Fruit fly (Drosophila melanogaster): ENCODE results near the gene CCHa1.
A peak's percentile ranks its signal among the peaks of the same experiment; 100 is the strongest.

The CCHa1 gene

DNA sequence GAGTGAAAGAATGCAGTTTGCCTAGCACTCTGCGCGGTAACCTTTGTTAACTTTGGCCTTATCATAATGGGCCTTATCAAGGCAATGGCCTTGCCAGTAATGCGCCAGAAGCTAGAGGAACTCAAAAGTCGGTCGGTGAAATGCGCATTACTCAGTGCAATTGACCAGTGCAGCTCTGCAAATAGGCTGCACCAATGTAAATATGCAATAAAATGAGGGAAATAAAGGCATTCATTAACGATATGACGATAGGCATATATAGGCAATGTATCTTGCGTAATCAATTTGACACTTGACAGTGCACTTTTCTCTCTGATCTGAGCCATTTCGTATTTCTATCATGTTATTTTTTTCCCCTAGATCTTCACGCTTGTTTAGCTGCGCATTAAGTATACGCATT, 26.5 kb downstream of the CCHa1 start:
- TF ChIP-seq jim (GFP tag; optimal IDR thresholded peaks at IDR 0.05) (no peak), CrebA (GFP tag; optimal IDR thresholded peaks at IDR 0.05; ENCODE audit: borderline replicate concordance) (no peak), Myc (optimal IDR thresholded peaks at IDR 0.05) (no peak), Dif (GFP tag; optimal IDR thresholded peaks at IDR 0.05; ENCODE audit: partially characterized antibody) (no peak), woc (GFP tag; optimal IDR thresholded peaks at IDR 0.05) (no peak)

DNA sequence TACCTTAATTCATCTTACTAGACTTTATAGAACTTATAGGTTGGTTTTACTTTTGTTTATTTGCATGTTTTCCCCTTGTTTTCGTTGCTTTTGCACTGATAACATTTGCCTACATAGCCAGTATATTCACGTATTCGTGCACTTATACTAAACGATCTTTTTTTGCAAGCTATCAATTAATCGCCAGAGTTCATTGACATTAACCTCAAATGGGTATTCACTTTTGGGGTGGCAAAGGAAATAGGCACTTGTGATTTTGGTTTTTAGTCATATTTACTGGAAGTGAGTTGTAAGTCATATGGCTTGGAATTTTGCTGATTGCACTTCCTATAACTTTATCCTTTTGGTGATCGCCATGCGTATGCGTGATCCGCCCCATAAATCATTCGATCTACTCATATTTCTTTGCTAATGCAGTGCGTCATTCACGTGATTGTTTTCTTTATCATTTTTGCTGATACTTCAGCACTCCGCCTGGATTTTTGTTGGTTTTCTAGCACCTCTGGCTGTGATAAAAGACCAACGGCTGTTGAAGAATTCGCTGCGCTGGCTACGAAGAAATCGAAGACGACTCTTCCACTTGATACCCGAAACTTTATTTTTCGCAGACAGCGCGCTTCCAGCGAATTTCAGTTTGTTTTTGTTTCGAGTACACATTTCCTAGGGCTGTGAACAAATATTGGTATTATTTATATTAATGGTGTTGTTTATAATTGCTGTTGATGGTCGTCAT, 28.6 kb downstream of the CCHa1 start:
- TF ChIP-seq rgr (GFP tag; optimal IDR thresholded peaks at IDR 0.05) (no peak), N (GFP tag; optimal IDR thresholded peaks at IDR 0.05) (no peak), sv (GFP tag; optimal IDR thresholded peaks at IDR 0.05) (no peak), Abd-B (GFP tag; optimal IDR thresholded peaks at IDR 0.05) (no peak), Rel (GFP tag; optimal IDR thresholded peaks at IDR 0.05) (no peak), Rel (tag; optimal IDR thresholded peaks at IDR 0.05) (peak; percentile 91), h (GFP tag; optimal IDR thresholded peaks at IDR 0.05) (peak; percentile 17), br (GFP tag; optimal IDR thresholded peaks at IDR 0.05) (peak; percentile 4), CG9705 (GFP tag; optimal IDR thresholded peaks at IDR 0.05) (no peak)

dm6 chr3R:14065241-14065640, 31.4 kb downstream of the CCHa1 start:
- TF ChIP-seq Rel (GFP tag; optimal IDR thresholded peaks at IDR 0.05): no peak
- TF ChIP-seq Rel (tag; optimal IDR thresholded peaks at IDR 0.05): no peak
- no peak for TF ChIP-seq CG32264 (GFP tag; optimal IDR thresholded peaks at IDR 0.05)
- no peak for TF ChIP-seq Hr78 (GFP tag; optimal IDR thresholded peaks at IDR 0.05)
- TF ChIP-seq dl (GFP tag; optimal IDR thresholded peaks at IDR 0.05; ENCODE audit: insufficient read depth in 1 of 2, partially characterized antibody in 2 of 2): no peak
- TF ChIP-seq dmrt93B (GFP tag; optimal IDR thresholded peaks at IDR 0.05): no peak
- TF ChIP-seq N (GFP tag; optimal IDR thresholded peaks at IDR 0.05): no peak
- no peak for TF ChIP-seq Abd-B (GFP tag; optimal IDR thresholded peaks at IDR 0.05)
- TF ChIP-seq Hr83 (GFP tag; optimal IDR thresholded peaks at IDR 0.05; ENCODE audit: poor library complexity, severe bottlenecking): no peak
- TF ChIP-seq fru (GFP tag; optimal IDR thresholded peaks at IDR 0.05): no peak
- no peak for TF ChIP-seq sv (GFP tag; optimal IDR thresholded peaks at IDR 0.05)
- no peak for TF ChIP-seq Vsx2 (GFP tag; optimal IDR thresholded peaks at IDR 0.05; ENCODE audit: partially characterized antibody)
- no peak for TF ChIP-seq GATAd (GFP tag; optimal IDR thresholded peaks at IDR 0.05)
- no peak for TF ChIP-seq sage (GFP tag; optimal IDR thresholded peaks at IDR 0.05)
- TF ChIP-seq CrebA (GFP tag; optimal IDR thresholded peaks at IDR 0.05; ENCODE audit: borderline replicate concordance): no peak
- no peak for TF ChIP-seq pan (optimal IDR thresholded peaks at IDR 0.05)
- no peak for TF ChIP-seq brk (GFP tag; optimal IDR thresholded peaks at IDR 0.05)

- no peak for TF ChIP-seq Abd-B (GFP tag; optimal IDR thresholded peaks at IDR 0.05)
- TF ChIP-seq Rel (GFP tag; optimal IDR thresholded peaks at IDR 0.05): no peak
- TF ChIP-seq Rel (tag; optimal IDR thresholded peaks at IDR 0.05): no peak
- TF ChIP-seq Myc (optimal IDR thresholded peaks at IDR 0.05): no peak
- no peak for TF ChIP-seq CG9705 (GFP tag; optimal IDR thresholded peaks at IDR 0.05)
- TF ChIP-seq sv (GFP tag; optimal IDR thresholded peaks at IDR 0.05): no peak
- no peak for TF ChIP-seq jim (GFP tag; optimal IDR thresholded peaks at IDR 0.05)
- TF ChIP-seq rgr (GFP tag; optimal IDR thresholded peaks at IDR 0.05): no peak
- no peak for TF ChIP-seq Vsx2 (GFP tag; optimal IDR thresholded peaks at IDR 0.05; ENCODE audit: partially characterized antibody)
- TF ChIP-seq dsf (GFP tag; optimal IDR thresholded peaks at IDR 0.05; ENCODE audit: borderline replicate concordance): no peak
- no peak for TF ChIP-seq Jra (GFP tag; optimal IDR thresholded peaks at IDR 0.05)
- TF ChIP-seq h (GFP tag; optimal IDR thresholded peaks at IDR 0.05): no peak
- TF ChIP-seq Hr83 (GFP tag; optimal IDR thresholded peaks at IDR 0.05; ENCODE audit: poor library complexity, severe bottlenecking): no peak
- TF ChIP-seq psq (GFP tag; optimal IDR thresholded peaks at IDR 0.05): no peak
- no peak for TF ChIP-seq Hnf4 (GFP tag; optimal IDR thresholded peaks at IDR 0.05)
- TF ChIP-seq pan (optimal IDR thresholded peaks at IDR 0.05): no peak
Measured at dm6 chr3R:14064158-14064969, 32.3 kb downstream of the CCHa1 start.
